Fruit fly (Drosophila melanogaster): ENCODE data around the gene CG11756.

Gene CG11756

DNA sequence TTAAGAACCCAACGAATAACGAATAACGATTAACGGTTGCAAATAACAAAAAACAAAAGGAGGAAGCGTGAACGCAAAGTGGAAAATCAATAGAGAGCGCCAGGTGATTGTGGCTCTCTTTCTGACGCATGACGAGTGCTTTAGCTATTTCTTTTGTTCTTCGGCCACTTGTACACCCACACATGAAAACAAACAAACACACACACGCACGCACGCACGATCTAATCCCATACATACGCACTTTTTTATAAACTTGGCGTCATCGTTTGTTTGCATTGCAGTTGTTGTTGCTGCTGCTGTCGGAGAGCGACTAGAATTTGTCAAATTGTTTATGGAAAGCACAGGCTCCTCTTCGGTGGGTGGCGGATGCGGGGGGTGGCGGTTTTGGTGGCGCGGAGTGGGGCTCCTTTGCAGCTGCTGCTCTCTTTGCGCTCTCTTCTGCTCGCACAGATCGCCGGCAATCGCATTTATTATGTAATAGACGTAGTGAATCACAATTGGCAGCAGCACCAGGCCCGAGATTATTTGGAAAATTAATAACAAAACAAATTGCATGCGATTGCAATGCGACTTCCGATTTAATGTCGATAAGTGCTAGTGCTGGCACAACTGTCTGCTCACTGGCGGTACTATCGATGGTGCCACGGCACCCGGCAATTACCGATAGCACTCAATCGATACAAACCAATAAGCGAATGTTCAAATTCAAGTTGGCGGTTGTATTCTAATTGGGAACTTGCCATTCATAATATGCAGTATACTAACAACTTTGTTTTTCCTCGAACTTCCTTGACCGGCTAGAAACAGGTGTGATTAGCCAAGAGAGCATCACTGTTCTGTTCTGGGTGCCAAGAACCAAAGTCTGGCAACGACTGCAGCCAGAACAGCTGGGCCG, 8.7 kb upstream of the CG11756 start (continued):
- TF ChIP-seq CG13296 (GFP tag; optimal IDR thresholded peaks at IDR 0.05) (no peak), abd-A (tag; optimal IDR thresholded peaks at IDR 0.05) (peak; percentile 35), D (optimal IDR thresholded peaks at IDR 0.05) (peak; percentile 38), D (GFP tag; optimal IDR thresholded peaks at IDR 0.05) (peak; percentile 26), fru (optimal IDR thresholded peaks at IDR 0.05) (no peak), CG3726 (GFP tag; IDR thresholded peaks at IDR 0.05) (no peak), chn (GFP tag; optimal IDR thresholded peaks at IDR 0.05) (peak; percentile 71), fu2 (GFP tag; optimal IDR thresholded peaks at IDR 0.05) (peak; percentile 8), Stat92E (GFP tag; optimal IDR thresholded peaks at IDR 0.05) (peak in 1 of 3 experiments; percentile 12), Oli (tag; optimal IDR thresholded peaks at IDR 0.05) (no peak), en (GFP tag; optimal IDR thresholded peaks at IDR 0.05) (no peak), zen (tag; optimal IDR thresholded peaks at IDR 0.05) (peak; percentile 41), CG15269 (tag; optimal IDR thresholded peaks at IDR 0.05) (no peak), Awh (GFP tag; IDR thresholded peaks at IDR 0.05) (no peak), Nf-YC (tag; optimal IDR thresholded peaks at IDR 0.05) (peak; percentile 8), Oaz (GFP tag; IDR thresholded peaks at IDR 0.05) (no peak), Dp (GFP tag; optimal IDR thresholded peaks at IDR 0.05) (peak; percentile 64), CG1792 (GFP tag; optimal IDR thresholded peaks at IDR 0.05) (peak; percentile 2), sob (GFP tag; IDR thresholded peaks at IDR 0.05) (0 out of 2 replicates have a peak, but pooled peaks have one; percentile 16), Optix (GFP tag; IDR thresholded peaks at IDR 0.05) (no peak), NFAT (GFP tag; IDR thresholded peaks at IDR 0.05) (peak; percentile 55; the same call in 1 of the 2 replicates), CG8765 (GFP tag; IDR thresholded peaks at IDR 0.05) (no peak), Doc3 (GFP tag; IDR thresholded peaks at IDR 0.05; ENCODE audit: partially characterized antibody) (peak; percentile 78), Nf-YB (GFP tag; optimal IDR thresholded peaks at IDR 0.05) (no peak), CG6654 (GFP tag; optimal IDR thresholded peaks at IDR 0.05) (no peak), CG4617 (GFP tag; optimal IDR thresholded peaks at IDR 0.05; ENCODE audit: borderline replicate concordance) (peak; percentile 44), gce (GFP tag; IDR thresholded peaks at IDR 0.05) (no peak), emc (GFP tag; optimal IDR thresholded peaks at IDR 0.05) (no peak), Neu2 (GFP tag; optimal IDR thresholded peaks at IDR 0.05; ENCODE audit: borderline replicate concordance) (no peak), CG6813 (GFP tag; optimal IDR thresholded peaks at IDR 0.05) (no peak), bcd (GFP tag; optimal IDR thresholded peaks at IDR 0.05) (peak; percentile 16), CG2199 (GFP tag; IDR thresholded peaks at IDR 0.05) (no peak), CG32532 (GFP tag; IDR thresholded peaks at IDR 0.05) (peak; percentile 53), CG7372 (GFP tag; IDR thresholded peaks at IDR 0.05) (0 out of 2 replicates have a peak, but pooled peaks have one; percentile 39), D19A (tag; optimal IDR thresholded peaks at IDR 0.05) (no peak), Usf (GFP tag; optimal IDR thresholded peaks at IDR 0.05) (no peak), pnt (GFP tag; optimal IDR thresholded peaks at IDR 0.05) (peak; percentile 28), onecut (GFP tag; IDR thresholded peaks at IDR 0.05) (peak; percentile 99), toy (GFP tag; IDR thresholded peaks at IDR 0.05) (no peak), nau (GFP tag; optimal IDR thresholded peaks at IDR 0.05) (no peak), CG10654 (GFP tag; optimal IDR thresholded peaks at IDR 0.05) (peak; percentile 42), Fer3 (tag; optimal IDR thresholded peaks at IDR 0.05) (no peak), dpn (GFP tag; optimal IDR thresholded peaks at IDR 0.05) (peak; percentile 66 to 70), her (GFP tag; optimal IDR thresholded peaks at IDR 0.05) (peak; percentile 58), CG30403 (GFP tag; optimal IDR thresholded peaks at IDR 0.05) (peak; percentile 58), CG1832 (GFP tag; optimal IDR thresholded peaks at IDR 0.05) (no peak), Atf6 (GFP tag; IDR thresholded peaks at IDR 0.05) (peak; percentile 52; the same call in 1 of the 2 replicates), Hr39 (optimal IDR thresholded peaks at IDR 0.05) (no peak), phol (tag; optimal IDR thresholded peaks at IDR 0.05) (peak; percentile 66), CG32772 (GFP tag; IDR thresholded peaks at IDR 0.05) (peak; percentile 33; the same call in 1 of the 2 replicates)
